Fruit fly (Drosophila melanogaster) whole organism, embryonic: ENCODE data around the gene GstT4.

ENCODE experiments used
- CG11695 ChIP-seq: fragments of 200-800 bp; sonication (Bioruptor generic); IDR thresholded peaks from 3 replicates; pipeline ENCODE4 v1.3.6; 2022; ENCODE audit warnings: missing biosample characterization, missing genetic modification characterization
- CG13775 ChIP-seq: fragments of 200-800 bp; sonication (Bioruptor generic); optimal IDR thresholded peaks from 3 replicates; lab custom pipeline; 2017; ENCODE audit warnings: missing biosample characterization, mild to moderate bottlenecking, missing genetic modification characterization
- CG14050 ChIP-seq: fragments of 200-800 bp; sonication (Bioruptor generic); IDR thresholded peaks from 3 replicates; pipeline ENCODE4 v1.3.6; 2022; ENCODE audit warnings: missing biosample characterization, missing genetic modification characterization
- CG14860 ChIP-seq: fragments of 200-800 bp; sonication (Bioruptor generic); IDR thresholded peaks from 3 replicates; pipeline ENCODE4 v1.3.6; 2022; ENCODE audit warnings: missing biosample characterization, missing genetic modification characterization; ENCODE audit not compliant: partially characterized antibody
- CG1603 ChIP-seq: fragments of 200-800 bp; sonication (Bioruptor generic); optimal IDR thresholded peaks from 2 replicates; lab custom pipeline; 2019; ENCODE audit warnings: missing biosample characterization, mild to moderate bottlenecking, missing genetic modification characterization, moderate library complexity
- CG16779 ChIP-seq: fragments of 200-800 bp; sonication (Bioruptor generic); IDR thresholded peaks from 2 replicates; pipeline ENCODE4 v1.3.6; 2022; ENCODE audit warnings: missing biosample characterization, missing genetic modification characterization
- CG16813 ChIP-seq: fragments of 200-800 bp; sonication (Bioruptor generic); IDR thresholded peaks from 3 replicates; pipeline ENCODE4 v1.3.6; 2022; ENCODE audit warnings: missing biosample characterization, missing genetic modification characterization; ENCODE audit not compliant: partially characterized antibody
- CG3838 ChIP-seq: fragments of 200-800 bp; sonication (Bioruptor generic); optimal IDR thresholded peaks from 3 replicates; lab custom pipeline; 2016; ENCODE audit warnings: missing biosample characterization, missing genetic modification characterization
- CG42726 ChIP-seq: fragments of 200-800 bp; sonication (Bioruptor generic); IDR thresholded peaks from 2 replicates; pipeline ENCODE4 v1.3.6; 2022; ENCODE audit warnings: missing biosample characterization, missing genetic modification characterization; ENCODE audit not compliant: partially characterized antibody
- CG5245 ChIP-seq: fragments of 200-800 bp; sonication (Bioruptor generic); optimal IDR thresholded peaks from 3 replicates; lab custom pipeline; 2016; ENCODE audit warnings: missing biosample characterization, missing genetic modification characterization
- CG6254 ChIP-seq: fragments of 200-800 bp; sonication (Bioruptor generic); optimal IDR thresholded peaks from 3 replicates; lab custom pipeline; 2017; ENCODE audit warnings: mild to moderate bottlenecking, missing biosample characterization, missing genetic modification reagents, missing genetic modification characterization
- CG6791 ChIP-seq: fragments of 200-800 bp; sonication (Bioruptor generic); IDR thresholded peaks from 3 replicates; pipeline ENCODE4 v1.3.6; 2022; ENCODE audit warnings: missing biosample characterization, missing genetic modification characterization; ENCODE audit not compliant: partially characterized antibody
- CG7963 ChIP-seq: fragments of 200-800 bp; sonication (Bioruptor generic); IDR thresholded peaks from 3 replicates; pipeline ENCODE4 v1.3.6; 2022; ENCODE audit warnings: missing biosample characterization, missing genetic modification characterization; ENCODE audit not compliant: partially characterized antibody
- CG8388 ChIP-seq: fragments of 200-800 bp; sonication (Bioruptor generic); optimal IDR thresholded peaks from 2 replicates; lab custom pipeline; 2019; ENCODE audit warnings: missing biosample characterization, mild to moderate bottlenecking, missing genetic modification characterization, moderate library complexity
- CG9727 ChIP-seq: fragments of 200-800 bp; sonication (Bioruptor generic); optimal IDR thresholded peaks from 3 replicates; lab custom pipeline; 2017; ENCODE audit warnings: missing biosample characterization, mild to moderate bottlenecking, missing genetic modification characterization
- CG9932 ChIP-seq: fragments of 200-800 bp; sonication (Bioruptor generic); IDR thresholded peaks from 2 replicates; pipeline ENCODE4 v1.3.6; 2022; ENCODE audit warnings: missing biosample characterization, missing genetic modification characterization
- CrebB ChIP-seq: fragments of 200-800 bp; sonication (Bioruptor generic); optimal IDR thresholded peaks from 3 replicates; lab custom pipeline; 2018; ENCODE audit warnings: missing biosample characterization, mild to moderate bottlenecking, missing genetic modification characterization
- Dek ChIP-seq: fragments of 200-800 bp; sonication (Bioruptor generic); optimal IDR thresholded peaks from 3 replicates; lab custom pipeline; 2019; ENCODE audit warnings: missing biosample characterization, mild to moderate bottlenecking, missing genetic modification characterization, moderate library complexity
- Kr ChIP-seq: fragments of 200-800 bp; sonication (Bioruptor generic); optimal IDR thresholded peaks from 2 replicates; lab custom pipeline; 2017; ENCODE audit warnings: missing biosample characterization, mild to moderate bottlenecking, missing genetic modification characterization
- MESR4 ChIP-seq: fragments of 200-800 bp; sonication (Bioruptor generic); optimal IDR thresholded peaks from 2 replicates; lab custom pipeline; 2018; ENCODE audit warnings: missing biosample characterization, mild to moderate bottlenecking, missing genetic modification characterization, moderate library complexity
- Mes4 ChIP-seq: fragments of 200-800 bp; sonication (Bioruptor generic); optimal IDR thresholded peaks from 2 replicates; lab custom pipeline; 2016; ENCODE audit warnings: missing biosample characterization, missing genetic modification characterization
- NFAT ChIP-seq: fragments of 200-800 bp; sonication (Bioruptor generic); IDR thresholded peaks from 2 replicates; pipeline ENCODE4 v1.3.6; 2022; ENCODE audit warnings: missing biosample characterization, missing genetic modification characterization
- Nf-YC ChIP-seq: fragments of 200-800 bp; optimal IDR thresholded peaks from 3 replicates; lab custom pipeline; 2019; ENCODE audit warnings: missing biosample characterization, mild to moderate bottlenecking, missing genetic modification characterization, moderate library complexity
- Oaz ChIP-seq: fragments of 200-800 bp; sonication (Bioruptor generic); IDR thresholded peaks from 2 replicates; pipeline ENCODE4 v1.3.6; 2022; ENCODE audit warnings: missing biosample characterization, missing genetic modification characterization
- Rfx ChIP-seq: fragments of 200-800 bp; sonication (Bioruptor generic); IDR thresholded peaks from 2 replicates; pipeline ENCODE4 v1.3.6; 2022; ENCODE audit warnings: missing biosample characterization, missing genetic modification characterization
- Taf1 ChIP-seq: fragments of 200-800 bp; sonication (Bioruptor generic); IDR thresholded peaks from 2 replicates; pipeline ENCODE4 v1.3.6; 2022; ENCODE audit warnings: missing biosample characterization, missing genetic modification characterization
- Tbp ChIP-seq: fragments of >200 bp; optimal IDR thresholded peaks from 2 replicates; lab custom pipeline; 2018; ENCODE audit warnings: missing biosample characterization, missing genetic modification characterization
- bowl ChIP-seq: fragments of 200-800 bp; sonication (Bioruptor generic); IDR thresholded peaks from 2 replicates; pipeline ENCODE4 v1.3.6; 2022; ENCODE audit warnings: missing biosample characterization, missing genetic modification characterization
- br ChIP-seq: fragments of >200 bp; optimal IDR thresholded peaks from 2 replicates; lab custom pipeline; 2017
- cato ChIP-seq: fragments of 200-800 bp; sonication (Bioruptor generic); optimal IDR thresholded peaks from 2 replicates; lab custom pipeline; 2016; ENCODE audit warnings: missing biosample characterization, missing genetic modification characterization, borderline replicate concordance
- chn ChIP-seq: fragments of 200-800 bp; sonication (Bioruptor generic); optimal IDR thresholded peaks from 2 replicates; lab custom pipeline; 2016; ENCODE audit warnings: missing biosample characterization, missing genetic modification characterization
- fd3F ChIP-seq: fragments of 200-800 bp; sonication (Bioruptor generic); optimal IDR thresholded peaks from 2 replicates; lab custom pipeline; 2018; ENCODE audit warnings: missing biosample characterization, mild to moderate bottlenecking, missing genetic modification characterization, moderate library complexity
- gfzf ChIP-seq: fragments of 200-800 bp; sonication (Bioruptor generic); optimal IDR thresholded peaks from 2 replicates; lab custom pipeline; 2016; ENCODE audit warnings: missing biosample characterization, mild to moderate bottlenecking, missing genetic modification characterization, moderate library complexity
- her ChIP-seq: fragments of 200-800 bp; sonication (Bioruptor generic); optimal IDR thresholded peaks from 2 replicates; lab custom pipeline; 2016; ENCODE audit warnings: missing biosample characterization, missing genetic modification characterization
- ken ChIP-seq: fragments of 200-800 bp; sonication (Bioruptor generic); IDR thresholded peaks from 3 replicates; pipeline ENCODE4 v1.3.6; 2022; ENCODE audit warnings: missing biosample characterization, missing genetic modification characterization
- knrl ChIP-seq: fragments of 200-800 bp; sonication (Bioruptor generic); IDR thresholded peaks from 3 replicates; pipeline ENCODE4 v1.3.6; 2022; ENCODE audit warnings: missing biosample characterization, missing genetic modification characterization; ENCODE audit not compliant: partially characterized antibody
- lbe ChIP-seq: fragments of 200-800 bp; sonication (Bioruptor generic); optimal IDR thresholded peaks from 2 replicates; lab custom pipeline; 2016; ENCODE audit warnings: missing biosample characterization, mild to moderate bottlenecking, missing genetic modification characterization
- nerfin-2 ChIP-seq: fragments of 200-800 bp; sonication (Bioruptor generic); IDR thresholded peaks from 2 replicates; pipeline ENCODE4 v1.3.6; 2022; ENCODE audit warnings: missing biosample characterization, missing genetic modification characterization; ENCODE audit not compliant: partially characterized antibody
- psq ChIP-seq: fragments of 200-800 bp; sonication (Bioruptor generic); optimal IDR thresholded peaks from 2 replicates; lab custom pipeline; 2017; ENCODE audit warnings: missing biosample characterization, missing genetic modification characterization
- seq ChIP-seq: fragments of 200-800 bp; sonication (Bioruptor generic); IDR thresholded peaks from 2 replicates; pipeline ENCODE4 v1.3.6; 2022; ENCODE audit warnings: missing biosample characterization, missing genetic modification characterization
- sima ChIP-seq: fragments of 200-800 bp; sonication (Bioruptor generic); optimal IDR thresholded peaks from 2 replicates; lab custom pipeline; 2016; ENCODE audit warnings: missing biosample characterization, missing genetic modification characterization
- sug ChIP-seq: fragments of 200-800 bp; optimal IDR thresholded peaks from 2 replicates; lab custom pipeline; 2019; ENCODE audit warnings: missing biosample characterization, mild to moderate bottlenecking, missing genetic modification characterization, moderate library complexity
- tup ChIP-seq: fragments of 200-800 bp; sonication (Bioruptor generic); optimal IDR thresholded peaks from 2 replicates; lab custom pipeline; 2016; ENCODE audit warnings: missing biosample characterization, mild to moderate bottlenecking, missing genetic modification characterization, moderate library complexity
- unc-4 ChIP-seq: fragments of 200-800 bp; sonication (Bioruptor generic); IDR thresholded peaks from 2 replicates; pipeline ENCODE4 v1.3.6; 2022; ENCODE audit warnings: missing biosample characterization, missing genetic modification characterization; ENCODE audit not compliant: partially characterized antibody
- unpg ChIP-seq: fragments of 200-800 bp; sonication (Bioruptor generic); optimal IDR thresholded peaks from 3 replicates; lab custom pipeline; 2018; ENCODE audit warnings: missing biosample characterization, mild to moderate bottlenecking, missing genetic modification characterization, moderate library complexity
- wdn ChIP-seq: fragments of 200-800 bp; sonication (Bioruptor generic); IDR thresholded peaks from 2 replicates; pipeline ENCODE4 v1.3.6; 2022; ENCODE audit warnings: missing biosample characterization, missing genetic modification characterization
- zf30C ChIP-seq: fragments of 200-800 bp; sonication (Bioruptor generic); optimal IDR thresholded peaks from 3 replicates; lab custom pipeline; 2018; ENCODE audit warnings: missing biosample characterization, mild to moderate bottlenecking, missing genetic modification characterization
- zfh2 ChIP-seq: fragments of 200-800 bp; sonication (Bioruptor generic); optimal IDR thresholded peaks from 2 replicates; lab custom pipeline; 2016; ENCODE audit warnings: missing biosample characterization, missing genetic modification characterization

Gene GstT4

DNA sequence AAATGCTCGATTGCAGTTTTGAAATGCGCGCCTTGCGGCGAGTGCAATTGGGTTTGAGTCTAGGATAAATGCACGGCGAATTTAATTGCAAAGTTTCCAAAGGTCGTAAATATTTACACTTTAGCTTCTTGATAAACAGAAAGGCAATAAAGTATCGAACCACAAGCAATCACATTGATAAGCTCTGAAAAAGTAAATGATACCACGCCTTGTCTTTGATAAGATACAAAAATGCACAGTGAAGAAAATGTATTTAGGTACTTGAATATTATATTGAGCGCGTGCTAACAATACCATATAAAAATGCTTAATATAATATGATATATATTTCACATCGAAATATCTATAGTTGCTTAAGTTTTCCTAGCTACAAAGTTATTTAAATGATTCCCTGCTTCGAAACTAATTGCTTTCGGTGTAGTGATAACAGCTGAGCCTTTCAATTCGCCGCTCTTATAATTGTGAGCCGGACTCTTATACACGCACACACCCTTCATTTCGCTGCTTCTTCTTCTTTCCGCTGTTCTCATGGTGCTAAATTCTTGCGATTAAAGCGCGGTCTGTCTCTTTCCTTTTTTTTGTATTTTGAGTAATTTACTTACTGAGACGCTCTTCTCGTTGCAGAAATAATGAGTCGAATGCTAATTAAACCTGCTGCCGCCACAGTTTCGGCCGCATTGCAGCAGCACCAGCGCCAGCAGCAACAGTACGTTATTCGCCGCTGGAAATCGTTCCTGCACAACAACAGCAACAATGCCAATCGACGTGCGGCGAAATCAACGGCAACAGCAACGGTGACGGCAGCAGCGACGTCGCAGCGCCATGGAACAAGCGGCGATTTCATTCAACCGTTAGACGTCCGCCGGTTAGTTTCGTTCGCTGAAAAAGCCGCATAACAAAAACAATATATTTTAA is 31.1 kb upstream of the GstT4 start (continued):
- TF ChIP-seq CG42726 (GFP tag; lab: Robert Waterston, UW) (no peak), MESR4 (no peak), CG3838 (GFP tag; lab: Kevin White, UChicago) (no peak), her (GFP tag; lab: Kevin White, UChicago) (no peak), psq (peak; percentile 14), CrebB (tag; lab: Kevin White, UChicago) (peak; percentile 71), Oaz (GFP tag; lab: Robert Waterston, UW) (peak; percentile 68), bowl (GFP tag; lab: Robert Waterston, UW) (peak; percentile 60; the same call in 1 of the 2 replicates), zf30C (GFP tag; lab: Kevin White, UChicago) (peak; percentile 97), NFAT (peak; percentile 65), unc-4 (GFP tag; lab: Robert Waterston, UW) (no peak), wdn (GFP tag; lab: Robert Waterston, UW) (peak; percentile 79), br (no peak), CG14860 (GFP tag; lab: Robert Waterston, UW) (no peak), CG7963 (GFP tag; lab: Robert Waterston, UW) (no peak), sug (tag; lab: Kevin White, UChicago) (peak; percentile 83), Nf-YC (peak; percentile 73), CG16779 (GFP tag; lab: Robert Waterston, UW) (0 out of 2 replicates have a peak, but pooled peaks have one; percentile 34), gfzf (GFP tag; lab: Kevin White, UChicago) (no peak), nerfin-2 (GFP tag; lab: Robert Waterston, UW) (no peak), fd3F (GFP tag; lab: Kevin White, UChicago) (peak; percentile 74), ken (GFP tag; lab: Robert Waterston, UW) (peak; percentile 74; the same call in 1 of the 3 replicates), cato (GFP tag; lab: Kevin White, UChicago) (peak; percentile 58), lbe (GFP tag; lab: Kevin White, UChicago) (peak; percentile 81), Mes4 (GFP tag; lab: Kevin White, UChicago) (peak; percentile 61), CG13775 (GFP tag; lab: Kevin White, UChicago) (peak; percentile 81), Tbp (GFP tag; lab: Kevin White, UChicago) (no peak), CG5245 (peak; percentile 74), CG9727 (GFP tag; lab: Kevin White, UChicago) (peak; percentile 86), Kr (GFP tag; lab: Kevin White, UChicago) (no peak), CG9932 (GFP tag; lab: Robert Waterston, UW) (peak; percentile 82), sima (GFP tag; lab: Kevin White, UChicago) (no peak), seq (GFP tag; lab: Robert Waterston, UW) (0 out of 2 replicates have a peak, but pooled peaks have one; percentile 28), CG6791 (no peak), CG16813 (GFP tag; lab: Robert Waterston, UW) (no peak), CG14050 (GFP tag; lab: Robert Waterston, UW) (peak; percentile 68; the same call in 2 of the 3 replicates), CG1603 (peak; percentile 74), Rfx (peak; percentile 89), Taf1 (GFP tag; lab: Robert Waterston, UW) (peak; percentile 70), Dek (tag; lab: Kevin White, UChicago) (peak; percentile 81), zfh2 (peak; percentile 32), CG6254 (GFP tag; lab: Kevin White, UChicago) (peak; percentile 84), CG11695 (peak; percentile 86), CG8388 (GFP tag; lab: Kevin White, UChicago) (peak; percentile 88), unpg (GFP tag; lab: Kevin White, UChicago) (peak; percentile 88), knrl (GFP tag; lab: Robert Waterston, UW) (no peak), chn (GFP tag; lab: Kevin White, UChicago) (peak; percentile 35), tup (GFP tag; lab: Kevin White, UChicago) (no peak)
